Worm (Caenorhabditis elegans): ENCODE measurements around the gene faah-4.

Gene faah-4

ce11 chrIII:11909778-11910177, at the start of gene faah-4:
TSS of gene faah-4 (minus strand) at chrIII:11909878.
- TF ChIP-seq unc-62 (GFP tag; optimal IDR thresholded peaks at IDR 0.05) = no peak

- no peak for TF ChIP-seq unc-62 (GFP tag; optimal IDR thresholded peaks at IDR 0.05)
These were observed 44.5 kb upstream of the faah-4 start for ce11 chrIII:11954150-11954549.

ce11 chrIII:11951111-11951510, 41.4 kb upstream of the faah-4 start:
- TF ChIP-seq unc-62 (GFP tag; optimal IDR thresholded peaks at IDR 0.05) = no peak

ce11 chrIII:11949276-11949879, 39.7 kb upstream of the faah-4 start:
- TF ChIP-seq unc-62 (GFP tag; optimal IDR thresholded peaks at IDR 0.05) = no peak

ce11 chrIII:11948437-11948836, 38.8 kb upstream of the faah-4 start:
- TF ChIP-seq unc-62 (GFP tag; optimal IDR thresholded peaks at IDR 0.05) = no peak

ce11 chrIII:11947527-11947926, 37.8 kb upstream of the faah-4 start:
- TF ChIP-seq unc-62 (GFP tag; optimal IDR thresholded peaks at IDR 0.05) = no peak

ce11 chrIII:11946973-11947372, 37.3 kb upstream of the faah-4 start, which contains the start of gene Y56A3A.7:
TSS of gene Y56A3A.7 (minus strand) at chrIII:11947019.
- no peak for TF ChIP-seq unc-62 (GFP tag; optimal IDR thresholded peaks at IDR 0.05)

- TF ChIP-seq unc-62 (GFP tag; optimal IDR thresholded peaks at IDR 0.05) = no peak
These were observed 36.5 kb upstream of the faah-4 start for ce11 chrIII:11946062-11946749.

ce11 chrIII:11942664-11943063, 33.0 kb upstream of the faah-4 start:
- no peak for TF ChIP-seq unc-62 (GFP tag; optimal IDR thresholded peaks at IDR 0.05)

- no peak for TF ChIP-seq unc-62 (GFP tag; optimal IDR thresholded peaks at IDR 0.05)
These were observed 28.8 kb upstream of the faah-4 start for ce11 chrIII:11938525-11938924.

- no peak for TF ChIP-seq unc-62 (GFP tag; optimal IDR thresholded peaks at IDR 0.05)
These were observed 28.2 kb upstream of the faah-4 start for ce11 chrIII:11937911-11938310.

- TF ChIP-seq unc-62 (GFP tag; optimal IDR thresholded peaks at IDR 0.05) = no peak
These were observed 27.1 kb upstream of the faah-4 start for ce11 chrIII:11936668-11937276.

- TF ChIP-seq unc-62 (GFP tag; optimal IDR thresholded peaks at IDR 0.05) = no peak
These were observed 26.2 kb upstream of the faah-4 start for ce11 chrIII:11935948-11936280.

- no peak for TF ChIP-seq unc-62 (GFP tag; optimal IDR thresholded peaks at IDR 0.05)
These were observed 25.6 kb upstream of the faah-4 start for ce11 chrIII:11935032-11935947.

ce11 chrIII:11933539-11933938, 23.9 kb upstream of the faah-4 start, which contains the start of gene dolk-1:
TSS of gene dolk-1 (minus strand) at chrIII:11933639.
- TF ChIP-seq unc-62 (GFP tag; optimal IDR thresholded peaks at IDR 0.05) = no peak

- no peak for TF ChIP-seq unc-62 (GFP tag; optimal IDR thresholded peaks at IDR 0.05)
These were observed 22.3 kb upstream of the faah-4 start for ce11 chrIII:11931960-11932359.

All from whole organism, dauer.